Fruit fly (Drosophila melanogaster): Measurements from ENCODE around the gene CG5783.

CG5783 gene

dm6 chr2L:18114176-18114703 lies 41.6 kb upstream of the CG5783 start, which contains the start of gene CG15152 (continued):
- TF ChIP-seq pros (GFP tag; optimal IDR thresholded peaks at IDR 0.05) (peak; percentile 61), grn (GFP tag; optimal IDR thresholded peaks at IDR 0.05) (peak; percentile 92), CG6272 (GFP tag; IDR thresholded peaks at IDR 0.05) (no peak), Trl (optimal IDR thresholded peaks at IDR 0.05) (peak in 1 of 2 experiments; percentile 43), Trl (GFP tag; optimal IDR thresholded peaks at IDR 0.05) (no peak), CG10543 (GFP tag; optimal IDR thresholded peaks at IDR 0.05) (no peak), CG6854 (GFP tag; optimal IDR thresholded peaks at IDR 0.05) (no peak), az2 (GFP tag; optimal IDR thresholded peaks at IDR 0.05) (no peak), Lim3 (GFP tag; IDR thresholded peaks at IDR 0.05) (0 out of 2 replicates have a peak, but pooled peaks have one; percentile 10)

dm6 chr2L:18115104-18115503 lies 40.7 kb upstream of the CG5783 start:
- TF ChIP-seq exex (tag; optimal IDR thresholded peaks at IDR 0.05) (peak; percentile 91), MBD-R2 (GFP tag; IDR thresholded peaks at IDR 0.05) (no peak), sens (GFP tag) (peak; percentile 39), mirr (GFP tag; optimal IDR thresholded peaks at IDR 0.05) (peak; percentile 40), lab (GFP tag; optimal IDR thresholded peaks at IDR 0.05) (peak; percentile 2), CG15269 (tag; optimal IDR thresholded peaks at IDR 0.05) (peak; percentile 1), CG10321 (GFP tag; IDR thresholded peaks at IDR 0.05) (no peak), Atf6 (GFP tag; IDR thresholded peaks at IDR 0.05) (no peak), pzg (GFP tag; optimal IDR thresholded peaks at IDR 0.05) (no peak), CG11247 (GFP tag; IDR thresholded peaks at IDR 0.05) (no peak), sug (tag; optimal IDR thresholded peaks at IDR 0.05) (peak; percentile 43), CG34376 (GFP tag; optimal IDR thresholded peaks at IDR 0.05) (peak; percentile 35)

DNA sequence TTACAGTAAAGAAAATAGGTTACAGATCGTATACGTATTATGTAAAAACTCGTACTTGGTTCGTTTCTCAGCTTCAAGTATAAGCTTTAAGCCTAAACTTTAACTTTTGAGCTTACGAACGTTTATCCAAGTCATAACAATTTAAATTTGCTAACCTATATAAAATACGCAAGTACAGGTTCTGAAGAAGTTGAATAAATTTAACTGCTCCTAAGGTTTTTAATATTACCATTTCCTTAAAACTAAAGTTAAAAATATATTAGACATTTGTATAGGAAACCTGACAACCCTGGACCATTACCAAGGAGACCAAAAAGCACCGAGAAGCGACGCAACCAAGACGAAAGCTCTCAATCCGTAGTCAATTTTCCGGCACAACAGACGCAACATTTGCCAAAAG lies 36.2 kb upstream of the CG5783 start, which contains the start of gene CG5758:
TSS of gene CG5758 (plus strand) at position 353 of the 400 bp plus-strand sequence.
- peak; percentile 9 for TF ChIP-seq CG12659 (GFP tag; optimal IDR thresholded peaks at IDR 0.05)
- peak; percentile 58 for TF ChIP-seq CG18599 (GFP tag; optimal IDR thresholded peaks at IDR 0.05)
- no peak for TF ChIP-seq CG12236 (GFP tag; optimal IDR thresholded peaks at IDR 0.05)
- TF ChIP-seq Taf1 (GFP tag; IDR thresholded peaks at IDR 0.05) = no peak
- no peak for TF ChIP-seq CG14667 (GFP tag; IDR thresholded peaks at IDR 0.05)
- peak; percentile 57 for TF ChIP-seq CG5180 (GFP tag; optimal IDR thresholded peaks at IDR 0.05)
- TF ChIP-seq Dll (GFP tag; IDR thresholded peaks at IDR 0.05; ENCODE audit: partially characterized antibody) = no peak
- peak; percentile 21 for TF ChIP-seq exex (tag; optimal IDR thresholded peaks at IDR 0.05)
- no peak for TF ChIP-seq CG9797 (GFP tag; optimal IDR thresholded peaks at IDR 0.05)
- no peak for TF ChIP-seq chinmo (GFP tag; IDR thresholded peaks at IDR 0.05; ENCODE audit: partially characterized antibody)
- peak; percentile 24 for TF ChIP-seq CG9437 (GFP tag; optimal IDR thresholded peaks at IDR 0.05)
- no peak; the same call in 1 of the 2 replicates for TF ChIP-seq rib (GFP tag; IDR thresholded peaks at IDR 0.05)
- TF ChIP-seq CG9876 (GFP tag; optimal IDR thresholded peaks at IDR 0.05) = no peak
- TF ChIP-seq lilli (GFP tag; optimal IDR thresholded peaks at IDR 0.05) = peak; percentile 44
- no peak for TF ChIP-seq CG3838 (GFP tag; optimal IDR thresholded peaks at IDR 0.05)
- TF ChIP-seq Opbp (GFP tag; IDR thresholded peaks at IDR 0.05; ENCODE audit: partially characterized antibody) = no peak
- TF ChIP-seq Sox102F (GFP tag; optimal IDR thresholded peaks at IDR 0.05) = peak; percentile 29
- TF ChIP-seq CG10147 (GFP tag; optimal IDR thresholded peaks at IDR 0.05) = peak; percentile 49
- TF ChIP-seq oc (tag; optimal IDR thresholded peaks at IDR 0.05) = no peak
- no peak for TF ChIP-seq psq (GFP tag; optimal IDR thresholded peaks at IDR 0.05)
- TF ChIP-seq Hey (tag; optimal IDR thresholded peaks at IDR 0.05) = no peak
- TF ChIP-seq Rfx (GFP tag; IDR thresholded peaks at IDR 0.05) = peak; percentile 28; the same call in 1 of the 2 replicates
- TF ChIP-seq zen (tag; optimal IDR thresholded peaks at IDR 0.05) = no peak
- TF ChIP-seq Hr39 (optimal IDR thresholded peaks at IDR 0.05) = no peak
- TF ChIP-seq CG2120 (GFP tag; optimal IDR thresholded peaks at IDR 0.05) = peak; percentile 67
- no peak for TF ChIP-seq CkIIα-i1 (GFP tag; IDR thresholded peaks at IDR 0.05)
- no peak for TF ChIP-seq CG8478 (optimal IDR thresholded peaks at IDR 0.05)
- no peak for TF ChIP-seq eve (GFP tag; optimal IDR thresholded peaks at IDR 0.05)
- TF ChIP-seq toy (GFP tag; IDR thresholded peaks at IDR 0.05) = no peak
- no peak for TF ChIP-seq H2.0 (GFP tag; IDR thresholded peaks at IDR 0.05)

All from whole organism, embryonic.